Worm (Caenorhabditis elegans) whole organism, L1 larva: Measurements from ENCODE around the gene plc-1.

ENCODE experiments used
- aha-1 ChIP-seq: fragments of 150-350 bp; optimal IDR thresholded peaks from 2 replicates; lab custom pipeline; 2014; ENCODE audit warnings: missing biosample characterization, missing genetic modification characterization
- ama-1 ChIP-seq: fragments of 150-350 bp; optimal IDR thresholded peaks from 2 replicates; lab custom pipeline; 2014
- ceh-90 ChIP-seq: sonication (generic microtip); optimal IDR thresholded peaks from 2 replicates; lab custom pipeline; 2016; ENCODE audit warnings: missing genetic modification characterization, missing compliant biosample characterization
- efl-3 ChIP-seq: fragments of 200-800 bp; sonication (Bioruptor generic); optimal IDR thresholded peaks from 2 replicates; lab custom pipeline; 2018; ENCODE audit warnings: mild to moderate bottlenecking, missing genetic modification characterization, missing compliant biosample characterization
- egl-13 ChIP-seq: sonication (generic microtip); optimal IDR thresholded peaks from 2 replicates; lab custom pipeline; 2016; ENCODE audit warnings: missing genotype, missing genetic modification reagents, missing genetic modification characterization, missing compliant biosample characterization
- fkh-4 ChIP-seq: sonication (generic microtip); optimal IDR thresholded peaks from 2 replicates; lab custom pipeline; 2016; ENCODE audit warnings: missing compliant biosample characterization, missing genetic modification characterization, borderline replicate concordance
- fos-1 ChIP-seq: fragments of 150-350 bp; optimal IDR thresholded peaks from 2 replicates; lab custom pipeline; 2014; ENCODE audit warnings: missing biosample characterization, missing genetic modification characterization
- grh-1 ChIP-seq: fragments of 200-800 bp; sonication (Bioruptor generic); IDR thresholded peaks from 2 replicates; pipeline ENCODE4 v1.3.6; 2022; ENCODE audit warnings: missing genetic modification reagents, missing genetic modification characterization, missing compliant biosample characterization
- hlh-4 ChIP-seq: sonication (generic microtip); optimal IDR thresholded peaks from 2 replicates; lab custom pipeline; 2016; ENCODE audit warnings: mild to moderate bottlenecking, missing genetic modification characterization, missing compliant biosample characterization
- hpl-2 ChIP-seq: fragments of 150-350 bp; optimal IDR thresholded peaks from 2 replicates; lab custom pipeline; 2014; ENCODE audit warnings: missing biosample characterization, missing genetic modification reagents, missing genetic modification characterization
- lin-13 ChIP-seq: fragments of 150-350 bp; optimal IDR thresholded peaks from 2 replicates; lab custom pipeline; 2014; ENCODE audit warnings: missing biosample characterization, missing genetic modification reagents, missing genetic modification characterization
- lin-14 ChIP-seq: fragments of 200-800 bp; sonication (Bioruptor generic); optimal IDR thresholded peaks from 2 replicates; lab custom pipeline; 2018; ENCODE audit warnings: mild to moderate bottlenecking, missing genetic modification characterization, moderate library complexity, missing compliant biosample characterization
- lin-15B ChIP-seq: fragments of 150-350 bp; sonication (generic microtip); optimal IDR thresholded peaks from 3 replicates; lab custom pipeline; 2014; ENCODE audit warnings: missing biosample characterization, missing genetic modification characterization
- lin-39 ChIP-seq: fragments of 150-350 bp; optimal IDR thresholded peaks from 2 replicates; lab custom pipeline; 2014; ENCODE audit warnings: missing biosample characterization, missing genetic modification reagents, missing genetic modification characterization
- lsy-2 ChIP-seq, 2 experiments: fragments of 150-350 bp; optimal IDR thresholded peaks; 2 replicates each; lab custom pipeline; 2014; ENCODE audit warnings: missing biosample characterization in 2 of 2, missing genetic modification characterization in 2 of 2
- mef-2 ChIP-seq: fragments of 150-350 bp; optimal IDR thresholded peaks from 2 replicates; lab custom pipeline; 2014; ENCODE audit warnings: missing biosample characterization, missing genetic modification characterization
- mep-1 ChIP-seq: fragments of 150-350 bp; optimal IDR thresholded peaks from 2 replicates; lab custom pipeline; 2014; ENCODE audit warnings: missing biosample characterization, missing genetic modification characterization
- nhr-11 ChIP-seq: fragments of 150-350 bp; optimal IDR thresholded peaks from 2 replicates; lab custom pipeline; 2014; ENCODE audit warnings: missing biosample characterization, missing genetic modification characterization
- nhr-20 ChIP-seq: sonication (generic microtip); optimal IDR thresholded peaks from 2 replicates; lab custom pipeline; 2016; ENCODE audit warnings: mild to moderate bottlenecking, missing genetic modification characterization, missing compliant biosample characterization
- nhr-28 ChIP-seq: fragments of 150-350 bp; optimal IDR thresholded peaks from 2 replicates; lab custom pipeline; 2014; ENCODE audit warnings: missing biosample characterization, missing genetic modification characterization
- nhr-47 ChIP-seq: sonication (generic microtip); optimal IDR thresholded peaks from 2 replicates; lab custom pipeline; 2016; ENCODE audit warnings: mild to moderate bottlenecking, missing genetic modification characterization, moderate library complexity, missing compliant biosample characterization
- nhr-71 ChIP-seq: sonication (generic microtip); optimal IDR thresholded peaks from 2 replicates; lab custom pipeline; 2016; ENCODE audit warnings: mild to moderate bottlenecking, missing genetic modification characterization, moderate library complexity, missing compliant biosample characterization
- nhr-76 ChIP-seq: sonication (generic microtip); optimal IDR thresholded peaks from 2 replicates; lab custom pipeline; 2017; ENCODE audit warnings: missing biosample characterization, missing genetic modification characterization
- nhr-77 ChIP-seq: fragments of 150-350 bp; optimal IDR thresholded peaks from 2 replicates; lab custom pipeline; 2014; ENCODE audit warnings: missing biosample characterization, missing genetic modification characterization
- nhr-84 ChIP-seq: sonication (generic microtip); optimal IDR thresholded peaks from 2 replicates; lab custom pipeline; 2017; ENCODE audit warnings: missing biosample characterization, missing genetic modification characterization
- nhr-85 ChIP-seq: sonication (generic microtip); peaks from one replicate; lab custom pipeline; 2016; ENCODE audit warnings: missing genetic modification characterization, inconsistent platforms, missing compliant biosample characterization
- nhr-90 ChIP-seq: sonication (generic microtip); optimal IDR thresholded peaks from 2 replicates; lab custom pipeline; 2016; ENCODE audit warnings: mild to moderate bottlenecking, missing genetic modification characterization, missing compliant biosample characterization; ENCODE audit not compliant: poor library complexity
- pax-3 ChIP-seq: fragments of 200-800 bp; sonication (Bioruptor generic); optimal IDR thresholded peaks from 2 replicates; lab custom pipeline; 2018; ENCODE audit warnings: mild to moderate bottlenecking, missing genetic modification characterization, moderate library complexity, missing compliant biosample characterization
- snpc-4 ChIP-seq: fragments of 150-350 bp; optimal IDR thresholded peaks from 2 replicates; lab custom pipeline; 2014; ENCODE audit warnings: missing biosample characterization, missing genetic modification characterization
- snu-23 ChIP-seq: sonication (generic microtip); optimal IDR thresholded peaks from 2 replicates; lab custom pipeline; 2016; ENCODE audit warnings: missing genetic modification characterization, missing compliant biosample characterization
- sup-37 ChIP-seq: fragments of 200-800 bp; sonication (Bioruptor generic); optimal IDR thresholded peaks from 2 replicates; lab custom pipeline; 2018; ENCODE audit warnings: mild to moderate bottlenecking, missing genetic modification characterization, missing compliant biosample characterization
- swsn-7 ChIP-seq: sonication (generic microtip); optimal IDR thresholded peaks from 2 replicates; lab custom pipeline; 2016; ENCODE audit warnings: missing genetic modification characterization, missing compliant biosample characterization
- tbx-2 ChIP-seq: sonication (generic microtip); optimal IDR thresholded peaks from 2 replicates; lab custom pipeline; 2016; ENCODE audit warnings: missing genetic modification characterization, missing compliant biosample characterization
- unc-62 ChIP-seq: fragments of 150-350 bp; optimal IDR thresholded peaks from 2 replicates; lab custom pipeline; 2014; ENCODE audit warnings: missing biosample characterization, missing genetic modification reagents, missing genetic modification characterization
- unc-86 ChIP-seq: sonication (generic microtip); optimal IDR thresholded peaks from 2 replicates; lab custom pipeline; 2016; ENCODE audit warnings: missing genetic modification characterization, missing compliant biosample characterization
- vab-15 ChIP-seq: sonication (generic microtip); optimal IDR thresholded peaks from 2 replicates; lab custom pipeline; 2017; ENCODE audit warnings: missing genotype, mild to moderate bottlenecking, missing genetic modification characterization, missing compliant biosample characterization
- xbp-1 ChIP-seq: sonication (generic microtip); optimal IDR thresholded peaks from 2 replicates; lab custom pipeline; 2016; ENCODE audit warnings: missing genetic modification characterization, missing compliant biosample characterization
- zag-1 ChIP-seq: fragments of 150-350 bp; optimal IDR thresholded peaks from 2 replicates; lab custom pipeline; 2014; ENCODE audit warnings: missing biosample characterization, missing genetic modification characterization

The plc-1 gene

DNA sequence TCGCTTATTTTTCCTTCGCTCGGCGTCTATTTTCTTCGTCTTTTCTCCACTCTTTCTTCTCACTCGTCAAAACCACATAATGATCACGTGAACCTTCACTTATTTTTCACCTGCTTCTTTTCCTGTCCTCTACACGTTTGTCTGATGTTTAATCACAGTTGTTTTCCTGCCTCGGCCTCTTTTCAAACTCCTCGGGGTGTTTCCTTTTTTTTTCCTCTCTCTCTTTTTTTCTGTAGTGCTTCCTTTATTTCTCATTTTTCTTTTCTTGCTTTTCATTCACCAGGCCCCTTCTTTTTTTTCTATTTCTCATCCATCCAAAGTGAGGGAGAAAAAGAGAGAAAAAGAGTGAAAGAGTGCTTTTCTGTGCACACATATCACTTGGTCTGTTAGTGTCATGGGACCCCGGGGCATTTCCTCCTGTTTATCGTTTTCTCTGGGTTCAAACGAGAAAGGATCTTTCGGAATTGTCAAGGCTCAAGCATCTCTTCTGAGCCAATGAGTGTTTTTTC is 67.4 kb downstream of the plc-1 start (continued):
- TF ChIP-seq nhr-28 (tag; lab: Kevin White, UChicago): no peak
- no peak for TF ChIP-seq zag-1
- TF ChIP-seq unc-86 (tag; lab: Kevin White, UChicago): peak; percentile 73
- peak; percentile 89 for TF ChIP-seq egl-13 (tag; lab: Kevin White, UChicago)
- no peak for TF ChIP-seq ceh-90 (tag; lab: Kevin White, UChicago)
- TF ChIP-seq hpl-2 (GFP tag; lab: Kevin White, UChicago): no peak

- TF ChIP-seq pax-3 (tag; lab: Kevin White, UChicago) (no peak), tbx-2 (no peak), swsn-7 (tag; lab: Kevin White, UChicago) (no peak), mep-1 (tag; lab: Kevin White, UChicago) (no peak), snu-23 (no peak), nhr-90 (tag; lab: Kevin White, UChicago) (no peak), fos-1 (no peak), nhr-47 (tag; lab: Kevin White, UChicago) (no peak), grh-1 (GFP tag; lab: Robert Waterston, UW) (no peak), lin-39 (no peak), snpc-4 (tag; lab: Kevin White, UChicago) (no peak), lin-14 (peak; percentile 17), vab-15 (tag; lab: Kevin White, UChicago) (no peak), fkh-4 (tag; lab: Kevin White, UChicago) (no peak), nhr-77 (tag; lab: Kevin White, UChicago) (peak; percentile 1), nhr-71 (no peak)
Observed at ce11 chrX:10769959-10770358, 68.5 kb downstream of the plc-1 start.

DNA sequence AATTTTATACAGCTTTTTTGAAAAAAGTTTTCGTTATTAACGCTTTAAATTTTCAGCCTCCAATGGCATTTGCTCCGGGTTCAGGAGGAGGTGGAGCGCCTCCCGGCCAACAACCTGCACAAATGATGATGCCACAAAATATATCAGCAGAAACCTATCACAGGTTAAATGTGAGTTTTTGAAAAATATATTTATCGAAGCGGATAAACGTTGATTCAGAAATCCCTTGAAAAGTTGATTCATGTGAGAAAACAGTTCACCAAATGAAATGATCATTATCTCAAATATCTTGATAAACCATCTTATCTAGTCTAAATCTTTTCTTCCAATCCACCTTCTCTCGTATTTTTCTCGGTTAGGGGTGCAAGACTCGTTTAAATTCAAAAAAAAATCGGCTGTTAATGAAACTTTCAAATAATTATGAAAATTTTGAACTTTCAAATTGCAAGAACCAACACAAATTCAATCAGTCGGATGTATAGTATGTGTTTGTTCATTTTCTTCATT is 69.2 kb downstream of the plc-1 start, which contains the start of gene sma-9:
Gene sma-9 (plus strand): TSS at position 51 of the 507 bp plus-strand sequence.
- no peak for TF ChIP-seq aha-1
- peak; percentile 41 for TF ChIP-seq lin-14
- no peak for TF ChIP-seq nhr-84 (tag; lab: Kevin White, UChicago)
- TF ChIP-seq hlh-4: no peak
- no peak for TF ChIP-seq unc-62
- no peak for TF ChIP-seq lin-13 (GFP tag; lab: Kevin White, UChicago)
- TF ChIP-seq efl-3 (GFP tag; lab: Kevin White, UChicago): peak; percentile 25
- TF ChIP-seq nhr-76 (tag; lab: Kevin White, UChicago): no peak
- TF ChIP-seq nhr-71: peak; percentile 8
- TF ChIP-seq mef-2 (tag; lab: Kevin White, UChicago): no peak
- TF ChIP-seq snpc-4 (tag; lab: Kevin White, UChicago): no peak
- no peak for TF ChIP-seq xbp-1 (tag; lab: Kevin White, UChicago)
- TF ChIP-seq zag-1: no peak
- TF ChIP-seq sup-37 (GFP tag; lab: Kevin White, UChicago): no peak
- peak; percentile 91 for TF ChIP-seq nhr-85 (tag; lab: Kevin White, UChicago)
- TF ChIP-seq nhr-90 (tag; lab: Kevin White, UChicago): no peak
- no peak for TF ChIP-seq ama-1 (lab: Kevin White, UChicago)
- no peak for TF ChIP-seq lin-15B (tag; lab: Kevin White, UChicago)
- TF ChIP-seq lsy-2 (tag; optimal IDR thresholded peaks at IDR 0.05; lab: Kevin White, UChicago): peak in 1 of 2 experiments; percentile 11
- TF ChIP-seq nhr-11 (tag; lab: Kevin White, UChicago): no peak
- TF ChIP-seq nhr-28 (tag; lab: Kevin White, UChicago): no peak
- peak; percentile 21 for TF ChIP-seq nhr-20 (tag; lab: Kevin White, UChicago)
- TF ChIP-seq, all 84 proteins: peak for 6
